Worm (Caenorhabditis elegans) whole organism, L2 larva: ENCODE data around the gene str-7.
A peak's percentile ranks its signal among the peaks of the same experiment; 100 is the strongest.

Experiments
- C34F6.9 ChIP-seq: fragments of 150-350 bp; optimal IDR thresholded peaks from 2 replicates; lab custom pipeline; 2014; ENCODE audit warnings: missing biosample characterization, missing genetic modification characterization
- R02D3.7 ChIP-seq: fragments of 150-350 bp; optimal IDR thresholded peaks from 2 replicates; lab custom pipeline; 2014; ENCODE audit warnings: missing biosample characterization, missing genetic modification characterization
- ceh-82 ChIP-seq: fragments of 150-350 bp; optimal IDR thresholded peaks from 2 replicates; lab custom pipeline; 2014; ENCODE audit warnings: missing biosample characterization, missing genetic modification characterization
- dmd-4 ChIP-seq: sonication (generic microtip); optimal IDR thresholded peaks from 2 replicates; lab custom pipeline; 2017; ENCODE audit warnings: missing biosample characterization, missing genetic modification characterization
- elt-1 ChIP-seq: fragments of 150-350 bp; optimal IDR thresholded peaks from 2 replicates; lab custom pipeline; 2014; ENCODE audit warnings: missing biosample characterization, missing genetic modification characterization
- elt-3 ChIP-seq: sonication (generic microtip); optimal IDR thresholded peaks from 2 replicates; lab custom pipeline; 2017; ENCODE audit warnings: missing biosample characterization, missing genetic modification characterization
- fos-1 ChIP-seq: fragments of 150-350 bp; optimal IDR thresholded peaks from 2 replicates; lab custom pipeline; 2014; ENCODE audit warnings: missing biosample characterization, missing genetic modification characterization
- gmeb-1 ChIP-seq: fragments of 150-350 bp; optimal IDR thresholded peaks from 2 replicates; lab custom pipeline; 2014; ENCODE audit warnings: missing biosample characterization, missing genetic modification characterization
- lin-11 ChIP-seq: fragments of 150-350 bp; sonication (generic microtip); optimal IDR thresholded peaks from 2 replicates; lab custom pipeline; 2014; ENCODE audit warnings: missing biosample characterization, missing genetic modification characterization, inconsistent platforms, mixed read lengths
- lin-13 ChIP-seq: fragments of 150-350 bp; optimal IDR thresholded peaks from 2 replicates; lab custom pipeline; 2014; ENCODE audit warnings: missing biosample characterization, missing genetic modification reagents, missing genetic modification characterization
- lin-39 ChIP-seq: fragments of 150-350 bp; optimal IDR thresholded peaks from 2 replicates; lab custom pipeline; 2014; ENCODE audit warnings: missing biosample characterization, missing genetic modification reagents, missing genetic modification characterization
- lsy-2 ChIP-seq, 2 experiments: fragments of 150-350 bp in 1 of 2; sonication (generic microtip) in 1 of 2; optimal IDR thresholded peaks; 2 replicates each; lab custom pipeline; 2014 to 2017; ENCODE audit warnings: missing biosample characterization in 2 of 2, missing genetic modification characterization in 2 of 2
- mab-5 ChIP-seq: fragments of 150-350 bp; optimal IDR thresholded peaks from 2 replicates; lab custom pipeline; 2014; ENCODE audit warnings: missing biosample characterization, missing genetic modification characterization
- mbf-1 ChIP-seq: sonication (generic microtip); optimal IDR thresholded peaks from 2 replicates; lab custom pipeline; 2017; ENCODE audit warnings: missing biosample characterization, missing genetic modification characterization
- mdl-1 ChIP-seq, 2 experiments: fragments of 150-350 bp in 1 of 2; sonication (generic microtip) in 1 of 2; optimal IDR thresholded peaks; 2 replicates each; lab custom pipeline; 2017; ENCODE audit warnings: missing biosample characterization in 2 of 2, missing genetic modification characterization in 2 of 2
- nhr-11 ChIP-seq: fragments of 150-350 bp; optimal IDR thresholded peaks from 2 replicates; lab custom pipeline; 2014; ENCODE audit warnings: missing biosample characterization, missing genetic modification characterization
- nhr-12 ChIP-seq: fragments of 150-350 bp; optimal IDR thresholded peaks from 2 replicates; lab custom pipeline; 2014; ENCODE audit warnings: missing biosample characterization, missing genetic modification characterization
- nhr-129 ChIP-seq: fragments of 150-350 bp; optimal IDR thresholded peaks from 2 replicates; lab custom pipeline; 2014; ENCODE audit warnings: missing biosample characterization, missing genetic modification characterization
- nhr-23 ChIP-seq: fragments of 150-350 bp; optimal IDR thresholded peaks from 2 replicates; lab custom pipeline; 2014; ENCODE audit warnings: missing biosample characterization, missing genetic modification reagents, missing genetic modification characterization
- nhr-237 ChIP-seq: fragments of 150-350 bp; optimal IDR thresholded peaks from 2 replicates; lab custom pipeline; 2014; ENCODE audit warnings: missing biosample characterization, missing genetic modification characterization
- nhr-25 ChIP-seq: fragments of 150-350 bp; sonication (generic microtip); optimal IDR thresholded peaks from 3 replicates; lab custom pipeline; 2014; ENCODE audit warnings: missing biosample characterization, missing genetic modification characterization
- nhr-6 ChIP-seq: fragments of 150-350 bp; optimal IDR thresholded peaks from 2 replicates; lab custom pipeline; 2014; ENCODE audit warnings: missing biosample characterization, missing genetic modification characterization
- nhr-77 ChIP-seq: fragments of 150-350 bp; optimal IDR thresholded peaks from 2 replicates; lab custom pipeline; 2014; ENCODE audit warnings: missing biosample characterization, missing genetic modification characterization
- sem-4 ChIP-seq: fragments of 150-350 bp; optimal IDR thresholded peaks from 2 replicates; lab custom pipeline; 2014; ENCODE audit warnings: missing biosample characterization, missing genetic modification reagents, missing genetic modification characterization
- skn-1 ChIP-seq: sonication (generic microtip); optimal IDR thresholded peaks from 2 replicates; lab custom pipeline; 2017; ENCODE audit warnings: missing biosample characterization, missing genetic modification characterization
- sma-9 ChIP-seq, 2 experiments: fragments of 150-350 bp in 1 of 2; sonication (generic microtip) in 1 of 2; optimal IDR thresholded peaks; 2 replicates each; lab custom pipeline; 2014 to 2016; ENCODE audit warnings: missing genetic modification characterization in 2 of 2, mild to moderate bottlenecking in 1 of 2, missing biosample characterization in 1 of 2, missing compliant biosample characterization in 1 of 2, missing genetic modification reagents in 1 of 2, moderate library complexity in 1 of 2
- snpc-4 ChIP-seq: fragments of 150-350 bp; optimal IDR thresholded peaks from 2 replicates; lab custom pipeline; 2014; ENCODE audit warnings: missing biosample characterization, missing genetic modification characterization
- unc-39 ChIP-seq: fragments of 150-350 bp; optimal IDR thresholded peaks from 2 replicates; lab custom pipeline; 2014; ENCODE audit warnings: missing biosample characterization, missing genetic modification characterization
- unc-55 ChIP-seq: fragments of 150-350 bp; sonication (generic microtip); optimal IDR thresholded peaks from 3 replicates; lab custom pipeline; 2014; ENCODE audit warnings: missing biosample characterization, missing genetic modification reagents, missing genetic modification characterization
- unc-62 ChIP-seq: fragments of 150-350 bp; optimal IDR thresholded peaks from 2 replicates; lab custom pipeline; 2014; ENCODE audit warnings: missing biosample characterization, missing genetic modification reagents, missing genetic modification characterization
- zag-1 ChIP-seq: fragments of 150-350 bp; optimal IDR thresholded peaks from 2 replicates; lab custom pipeline; 2014; ENCODE audit warnings: missing biosample characterization, missing genetic modification characterization
- ztf-1 ChIP-seq: fragments of 200-800 bp; sonication (Bioruptor generic); conservative IDR thresholded peaks from 2 replicates; pipeline ENCODE4 v1.3.6; 2022; ENCODE audit warnings: missing genetic modification characterization, missing compliant biosample characterization
- ztf-11 ChIP-seq: sonication (generic microtip); optimal IDR thresholded peaks from 2 replicates; lab custom pipeline; 2017; ENCODE audit warnings: missing biosample characterization, missing genetic modification characterization
- ztf-4 ChIP-seq: fragments of 150-350 bp; optimal IDR thresholded peaks from 2 replicates; lab custom pipeline; 2014; ENCODE audit warnings: missing biosample characterization, missing genetic modification characterization

The str-7 gene

ce11 chrV:16127401-16127800 lies 28.1 kb upstream of the str-7 start, which contains the start of gene fbxa-143:
Gene fbxa-143, minus strand, starts transcription at chrV:16127501.
- TF ChIP-seq nhr-12 (tag; lab: Kevin White, UChicago) = no peak
- TF ChIP-seq nhr-6 (tag; lab: Kevin White, UChicago) = no peak
- no peak for TF ChIP-seq lsy-2 (tag; optimal IDR thresholded peaks at IDR 0.05; lab: Kevin White, UChicago)
- TF ChIP-seq C34F6.9 (tag; lab: Kevin White, UChicago) = no peak
- no peak for TF ChIP-seq unc-55 (GFP tag; lab: Kevin White, UChicago)
- TF ChIP-seq nhr-237 (tag; lab: Kevin White, UChicago) = no peak
- no peak for TF ChIP-seq lin-11
- TF ChIP-seq ztf-1 (GFP tag; lab: Robert Waterston, UW) = no peak
- TF ChIP-seq mbf-1 = no peak
- TF ChIP-seq zag-1 (tag; lab: Kevin White, UChicago) = no peak
- TF ChIP-seq mab-5 = no peak
- TF ChIP-seq sem-4 (tag; lab: Kevin White, UChicago) = no peak
- TF ChIP-seq snpc-4 = no peak

DNA sequence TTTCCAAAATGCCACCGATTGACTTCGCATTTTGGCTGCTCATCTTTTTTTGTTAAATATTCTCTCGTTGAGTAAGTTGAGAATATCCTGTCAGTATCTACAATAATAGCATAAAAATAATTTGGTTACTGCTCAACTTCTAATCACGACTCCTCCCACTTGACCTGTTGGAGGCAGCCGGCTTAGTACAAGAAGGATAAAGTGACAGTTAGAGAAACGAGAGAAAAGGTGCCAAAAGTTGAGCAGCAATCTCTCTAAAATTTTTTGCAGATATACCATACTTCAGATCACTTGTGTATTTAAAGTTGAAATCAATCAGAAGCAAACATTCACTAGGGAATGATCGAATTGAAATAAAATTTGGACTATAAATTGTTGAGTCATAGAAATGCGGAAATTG lies 25.4 kb upstream of the str-7 start, which contains the start of gene nhr-111:
Gene nhr-111, minus strand, starts transcription at position 101 of the 400 bp plus-strand sequence.
- TF ChIP-seq skn-1 (tag; lab: Kevin White, UChicago) = no peak
- no peak for TF ChIP-seq nhr-23 (tag; lab: Kevin White, UChicago)
- TF ChIP-seq gmeb-1 (tag; lab: Kevin White, UChicago) = no peak
- no peak for TF ChIP-seq elt-1 (tag; lab: Kevin White, UChicago)
- no peak for TF ChIP-seq ztf-1 (GFP tag; lab: Robert Waterston, UW)
- TF ChIP-seq sem-4 (tag; lab: Kevin White, UChicago) = no peak
- TF ChIP-seq mdl-1 (tag; optimal IDR thresholded peaks at IDR 0.05; lab: Kevin White, UChicago) = no peak
- no peak for TF ChIP-seq elt-3 (tag; lab: Kevin White, UChicago)
- TF ChIP-seq nhr-77 (tag; lab: Kevin White, UChicago) = no peak
- no peak for TF ChIP-seq lin-13
- TF ChIP-seq ztf-11 (tag; lab: Kevin White, UChicago) = no peak
- no peak for TF ChIP-seq dmd-4 (tag; lab: Kevin White, UChicago)
- no peak for TF ChIP-seq unc-39 (tag; lab: Kevin White, UChicago)

DNA sequence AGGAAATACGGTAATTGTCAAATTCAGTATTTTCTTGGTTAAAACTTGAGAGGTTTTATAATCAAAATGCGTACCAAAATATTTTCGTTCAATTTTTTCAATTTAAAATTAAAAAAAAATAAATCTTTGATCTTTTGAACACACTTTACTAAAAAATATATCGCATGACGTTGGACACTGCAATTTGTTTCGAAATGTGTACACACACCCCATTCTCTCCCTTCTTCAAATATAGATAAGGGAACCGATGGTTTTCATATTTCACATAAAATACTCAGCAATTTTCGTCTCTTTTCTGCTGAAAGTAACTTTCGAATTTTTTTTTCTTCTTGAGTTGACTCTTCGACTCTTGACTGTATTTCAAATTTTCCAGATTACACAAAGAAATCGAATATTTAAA lies 22.1 kb upstream of the str-7 start:
- TF ChIP-seq unc-62 (GFP tag; lab: Kevin White, UChicago) (no peak), fos-1 (peak; percentile 24), ceh-82 (tag; lab: Kevin White, UChicago) (no peak)

ce11 chrV:16120922-16121321 lies 21.6 kb upstream of the str-7 start, which contains the start of gene skr-3:
Gene skr-3, plus strand, starts transcription at chrV:16121084.
- no peak for TF ChIP-seq R02D3.7 (tag; lab: Kevin White, UChicago)
- peak; percentile 38 for TF ChIP-seq sma-9 (GFP tag; optimal IDR thresholded peaks at IDR 0.05; lab: Kevin White, UChicago)
- TF ChIP-seq sma-9 (tag; optimal IDR thresholded peaks at IDR 0.05; lab: Kevin White, UChicago) = no peak
- peak; percentile 71 for TF ChIP-seq fos-1

- TF ChIP-seq ztf-4 (no peak), nhr-23 (tag; lab: Kevin White, UChicago) (no peak), nhr-11 (tag; lab: Kevin White, UChicago) (no peak), nhr-25 (tag; lab: Kevin White, UChicago) (no peak), nhr-77 (tag; lab: Kevin White, UChicago) (no peak), R02D3.7 (tag; lab: Kevin White, UChicago) (no peak), lin-39 (tag; lab: Kevin White, UChicago) (no peak), mbf-1 (no peak), mdl-1 (tag; optimal IDR thresholded peaks at IDR 0.05; lab: Kevin White, UChicago) (no peak), sma-9 (GFP tag; optimal IDR thresholded peaks at IDR 0.05; lab: Kevin White, UChicago) (no peak), sma-9 (tag; optimal IDR thresholded peaks at IDR 0.05; lab: Kevin White, UChicago) (no peak)
- TF ChIP-seq, all 48 proteins: peak for 0
Measured at ce11 chrV:16120499-16120898, 21.2 kb upstream of the str-7 start.

DNA sequence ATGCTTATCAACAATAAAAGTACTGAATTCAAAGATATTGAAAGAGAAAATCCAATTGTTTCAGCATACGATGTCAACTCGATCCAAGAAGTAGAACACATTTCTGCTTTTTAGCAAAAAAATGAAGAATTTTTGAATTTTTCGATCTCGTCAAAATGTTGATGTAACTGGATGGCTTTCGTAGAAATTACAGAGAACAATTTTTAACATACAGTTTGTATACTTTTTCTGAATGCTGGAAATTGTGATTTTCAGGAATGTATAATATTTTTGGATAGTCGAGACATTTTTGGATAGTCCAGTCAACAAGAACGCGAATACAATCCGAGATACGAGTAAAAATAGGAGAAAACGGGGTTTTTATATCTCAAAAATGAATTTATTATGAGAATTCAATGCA lies 19.3 kb upstream of the str-7 start, which contains the start of gene str-103:
Gene str-103, minus strand, starts transcription at position 101 of the 400 bp plus-strand sequence.
- TF ChIP-seq gmeb-1 (tag; lab: Kevin White, UChicago) (no peak), nhr-129 (tag; lab: Kevin White, UChicago) (no peak), dmd-4 (tag; lab: Kevin White, UChicago) (no peak), lsy-2 (tag; optimal IDR thresholded peaks at IDR 0.05; lab: Kevin White, UChicago) (no peak), C34F6.9 (tag; lab: Kevin White, UChicago) (no peak), elt-1 (tag; lab: Kevin White, UChicago) (no peak)
- TF ChIP-seq, all 48 proteins: peak for 0
